Fruit fly (Drosophila melanogaster): Measurements from ENCODE around the gene snRNP-U1-70K.

The snRNP-U1-70K gene

dm6 chr2L:6931821-6932220, 39.7 kb downstream of the snRNP-U1-70K start, which contains the start of gene CG43232:
CG43232 (plus strand) TSS chr2L:6932121.
- no peak for TF ChIP-seq Dll (optimal IDR thresholded peaks at IDR 0.05)
- TF ChIP-seq CG8478 (optimal IDR thresholded peaks at IDR 0.05), result no peak
- no peak for TF ChIP-seq pan (optimal IDR thresholded peaks at IDR 0.05)
- TF ChIP-seq psq (optimal IDR thresholded peaks at IDR 0.05), result no peak
- no peak for TF ChIP-seq usp (GFP tag; optimal IDR thresholded peaks at IDR 0.05)
- no peak for TF ChIP-seq EcR (GFP tag; optimal IDR thresholded peaks at IDR 0.05)

- TF ChIP-seq Dll (optimal IDR thresholded peaks at IDR 0.05) (no peak), usp (GFP tag; optimal IDR thresholded peaks at IDR 0.05) (no peak), pan (optimal IDR thresholded peaks at IDR 0.05) (no peak), CG8478 (optimal IDR thresholded peaks at IDR 0.05) (no peak), psq (optimal IDR thresholded peaks at IDR 0.05) (no peak), EcR (GFP tag; optimal IDR thresholded peaks at IDR 0.05) (no peak)
Measured at dm6 chr2L:6925114-6925513, 46.4 kb downstream of the snRNP-U1-70K start.

- TF ChIP-seq pan (optimal IDR thresholded peaks at IDR 0.05), result no peak
- no peak for TF ChIP-seq EcR (GFP tag; optimal IDR thresholded peaks at IDR 0.05)
- TF ChIP-seq Dll (optimal IDR thresholded peaks at IDR 0.05), result no peak
- no peak for TF ChIP-seq psq (optimal IDR thresholded peaks at IDR 0.05)
- TF ChIP-seq usp (GFP tag; optimal IDR thresholded peaks at IDR 0.05), result no peak
- no peak for TF ChIP-seq CG8478 (optimal IDR thresholded peaks at IDR 0.05)
Measured at dm6 chr2L:6922091-6922753, 49.3 kb downstream of the snRNP-U1-70K start.

- TF ChIP-seq usp (GFP tag; optimal IDR thresholded peaks at IDR 0.05) (no peak), psq (optimal IDR thresholded peaks at IDR 0.05) (no peak), Dll (optimal IDR thresholded peaks at IDR 0.05) (no peak), EcR (GFP tag; optimal IDR thresholded peaks at IDR 0.05) (no peak), pan (optimal IDR thresholded peaks at IDR 0.05) (no peak), CG8478 (optimal IDR thresholded peaks at IDR 0.05) (no peak)
Measured at dm6 chr2L:6921360-6922090, 50.0 kb downstream of the snRNP-U1-70K start.

- TF ChIP-seq psq (optimal IDR thresholded peaks at IDR 0.05) (no peak), CG8478 (optimal IDR thresholded peaks at IDR 0.05) (peak; percentile 33)
Measured at dm6 chr2L:6920661-6921359, 50.7 kb downstream of the snRNP-U1-70K start, which contains the start of gene Hrb27C. Hrb27C (plus strand) TSS chr2L:6920704.

- TF ChIP-seq pan (optimal IDR thresholded peaks at IDR 0.05) (no peak), CG8478 (optimal IDR thresholded peaks at IDR 0.05) (no peak), psq (optimal IDR thresholded peaks at IDR 0.05) (no peak), EcR (GFP tag; optimal IDR thresholded peaks at IDR 0.05) (no peak), Dll (optimal IDR thresholded peaks at IDR 0.05) (no peak), usp (GFP tag; optimal IDR thresholded peaks at IDR 0.05) (no peak)
Measured at dm6 chr2L:6919850-6920660, 51.5 kb downstream of the snRNP-U1-70K start, which contains the start of gene x16. x16 (minus strand) TSS chr2L:6920210.

- TF ChIP-seq usp (GFP tag; optimal IDR thresholded peaks at IDR 0.05), result no peak
- TF ChIP-seq Dll (optimal IDR thresholded peaks at IDR 0.05), result no peak
- TF ChIP-seq pan (optimal IDR thresholded peaks at IDR 0.05), result no peak
- no peak for TF ChIP-seq psq (optimal IDR thresholded peaks at IDR 0.05)
- no peak for TF ChIP-seq CG8478 (optimal IDR thresholded peaks at IDR 0.05)
- TF ChIP-seq EcR (GFP tag; optimal IDR thresholded peaks at IDR 0.05), result no peak
Measured at dm6 chr2L:6919203-6919849, 52.2 kb downstream of the snRNP-U1-70K start.
